Fruit fly (Drosophila melanogaster): ENCODE results near the gene CG32109.
A peak's percentile ranks its signal among the peaks of the same experiment; 100 is the strongest.

DNA sequence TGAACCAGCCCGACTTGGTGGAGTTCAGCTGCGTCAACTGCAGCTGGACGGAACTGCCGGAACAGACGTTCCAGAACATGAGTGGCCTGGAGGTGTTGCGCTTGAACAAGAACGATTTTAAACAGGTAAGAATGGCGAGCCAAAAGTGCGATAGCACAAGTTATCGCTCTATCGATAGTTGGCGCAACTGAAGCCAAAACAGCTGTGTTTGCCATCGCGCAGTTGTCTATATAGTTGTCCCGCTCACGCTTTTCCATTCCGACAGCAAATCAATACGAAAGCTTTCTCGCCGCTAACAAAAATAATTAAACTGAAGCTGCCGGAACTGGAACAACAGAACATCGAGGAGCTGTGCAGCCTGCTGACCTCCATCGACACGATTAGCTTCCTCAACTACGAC lies 49.4 kb downstream of the CG32109 start:
- peak; percentile 47 for TF ChIP-seq CG8478 (optimal IDR thresholded peaks at IDR 0.05)
- no peak for TF ChIP-seq usp (GFP tag; optimal IDR thresholded peaks at IDR 0.05)
- TF ChIP-seq pan (optimal IDR thresholded peaks at IDR 0.05): no peak
